Worm (Caenorhabditis elegans): Measurements from ENCODE around the gene ssp-10.

- TF ChIP-seq lin-15B (tag; optimal IDR thresholded peaks at IDR 0.05) = no peak
- TF ChIP-seq zag-1 (tag; optimal IDR thresholded peaks at IDR 0.05) = no peak
- TF ChIP-seq nhr-237 (tag; optimal IDR thresholded peaks at IDR 0.05) = no peak
- TF ChIP-seq aly-2 (tag; optimal IDR thresholded peaks at IDR 0.05) = no peak
- no peak for TF ChIP-seq dsc-1 (tag; optimal IDR thresholded peaks at IDR 0.05)
- TF ChIP-seq rnt-1 (tag; optimal IDR thresholded peaks at IDR 0.05) = no peak
Observed at ce11 chrIV:9867915-9868314, 17.1 kb upstream of the ssp-10 start.
